Worm (Caenorhabditis elegans): ENCODE measurements around the gene frpr-12.
A peak's percentile ranks its signal among the peaks of the same experiment; 100 is the strongest.

Gene frpr-12

DNA sequence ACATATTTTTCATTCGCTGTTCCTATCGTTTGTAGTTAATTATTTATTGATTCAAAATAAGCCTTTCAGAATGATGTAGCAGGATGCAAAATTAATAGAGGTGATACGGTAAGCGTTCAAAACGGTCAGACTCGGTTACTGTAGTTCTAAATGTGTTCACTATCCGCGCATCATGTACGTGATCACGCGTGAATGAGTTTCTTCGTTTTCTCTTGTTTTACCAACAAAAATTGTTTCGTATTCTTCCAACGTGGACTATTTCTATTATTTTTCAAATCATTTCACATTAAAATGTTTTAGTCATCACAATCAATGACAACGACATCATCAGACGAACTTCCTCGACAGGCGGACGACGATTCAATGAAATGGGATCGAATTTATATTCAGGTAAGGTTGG lies 44.7 kb downstream of the frpr-12 start, which contains the start of gene gck-1:
Gene gck-1, plus strand, starts transcription at position 301 of the 400 bp plus-strand sequence.
- no peak for TF ChIP-seq ceh-62 (tag; optimal IDR thresholded peaks at IDR 0.05)
- TF ChIP-seq hlh-11 (tag; optimal IDR thresholded peaks at IDR 0.05): no peak
- TF ChIP-seq tag-97 (GFP tag; IDR thresholded peaks at IDR 0.05): no peak
- TF ChIP-seq zip-11 (GFP tag; IDR thresholded peaks at IDR 0.05): no peak

ce11 chrV:8948365-8948764 lies 45.6 kb downstream of the frpr-12 start:
- no peak for TF ChIP-seq F26F4.8 (GFP tag; conservative IDR thresholded peaks at IDR 0.05)
- no peak for TF ChIP-seq nhr-41 (GFP tag; IDR thresholded peaks at IDR 0.05)
- TF ChIP-seq hlh-30 (tag; optimal IDR thresholded peaks at IDR 0.05; ENCODE audit: insufficient read depth): peak; percentile 14
- TF ChIP-seq nhr-28 (tag; optimal IDR thresholded peaks at IDR 0.05): peak; percentile 17
- 0 out of 2 replicates have a peak, but pooled peaks have one; percentile 15 for TF ChIP-seq dmd-6 (GFP tag; IDR thresholded peaks at IDR 0.05)
- TF ChIP-seq pqm-1 (tag; optimal IDR thresholded peaks at IDR 0.05): peak; percentile 35
- TF ChIP-seq php-3 (GFP tag; IDR thresholded peaks at IDR 0.05): peak; percentile 59

DNA sequence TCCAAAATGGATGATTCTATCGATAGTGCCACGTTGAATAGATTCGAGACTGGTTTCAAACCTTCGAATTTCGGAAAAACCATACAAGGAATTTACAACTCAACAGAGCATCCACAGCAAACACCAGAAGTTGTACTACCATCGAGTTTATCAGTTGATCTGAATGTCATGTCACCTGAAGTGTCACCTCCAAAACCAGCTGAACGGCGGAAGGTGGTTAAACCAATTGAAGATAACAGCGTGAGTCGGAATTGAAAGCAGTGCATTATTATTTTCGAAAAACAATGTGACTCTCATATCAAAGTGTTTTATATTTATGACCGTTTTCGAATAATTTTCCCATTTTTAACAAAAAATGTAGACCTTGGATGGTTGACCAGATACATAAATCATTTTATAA lies 46.2 kb downstream of the frpr-12 start:
- TF ChIP-seq nhr-48 (tag; optimal IDR thresholded peaks at IDR 0.05): no peak
- no peak for TF ChIP-seq zfp-2 (tag; optimal IDR thresholded peaks at IDR 0.05)
- peak; percentile 76 for TF ChIP-seq hlh-30 (tag; optimal IDR thresholded peaks at IDR 0.05; ENCODE audit: insufficient read depth)
- TF ChIP-seq tra-1 (GFP tag; IDR thresholded peaks at IDR 0.05): 0 out of 2 replicates have a peak, but pooled peaks have one; percentile 52
- TF ChIP-seq fkh-10 (GFP tag; optimal IDR thresholded peaks at IDR 0.05): no peak
- TF ChIP-seq nhr-28 (tag; optimal IDR thresholded peaks at IDR 0.05): peak; percentile 43
- TF ChIP-seq dpl-1 (GFP tag; optimal IDR thresholded peaks at IDR 0.05): no peak
- no peak for TF ChIP-seq dmd-9 (GFP tag; IDR thresholded peaks at IDR 0.05)
- no peak for TF ChIP-seq mes-2 (tag; optimal IDR thresholded peaks at IDR 0.05; ENCODE audit: poor library complexity, severe bottlenecking)
- no peak for TF ChIP-seq saeg-2 (GFP tag; IDR thresholded peaks at IDR 0.05)
- no peak for TF ChIP-seq egl-27 (tag; optimal IDR thresholded peaks at IDR 0.05)
- no peak for TF ChIP-seq ceh-20 (GFP tag; IDR thresholded peaks at IDR 0.05)
- peak in 1 of 2 experiments; percentile 63 for TF ChIP-seq unc-62 (GFP tag; optimal IDR thresholded peaks at IDR 0.05 in 1 of 2)
- TF ChIP-seq unc-62 (tag; optimal IDR thresholded peaks at IDR 0.05): no peak
- TF ChIP-seq nhr-102 (tag; optimal IDR thresholded peaks at IDR 0.05): peak; percentile 6
- TF ChIP-seq daf-16 (GFP tag; optimal IDR thresholded peaks at IDR 0.05): no peak
- peak; percentile 68 for TF ChIP-seq daf-16 (tag; optimal IDR thresholded peaks at IDR 0.05)
- peak; percentile 82 for TF ChIP-seq dmd-6 (GFP tag; IDR thresholded peaks at IDR 0.05)
- TF ChIP-seq fos-1 (tag; optimal IDR thresholded peaks at IDR 0.05): no peak
- peak in 1 of 2 experiments; percentile 30 for TF ChIP-seq mdl-1 (tag; optimal IDR thresholded peaks at IDR 0.05)
- no peak for TF ChIP-seq F10B5.3 (tag; optimal IDR thresholded peaks at IDR 0.05)
- TF ChIP-seq ztf-7 (tag; optimal IDR thresholded peaks at IDR 0.05): no peak
- no peak for TF ChIP-seq lsy-2 (tag; optimal IDR thresholded peaks at IDR 0.05)
- TF ChIP-seq spr-3 (GFP tag; optimal IDR thresholded peaks at IDR 0.05): no peak
- TF ChIP-seq ceh-82 (tag; optimal IDR thresholded peaks at IDR 0.05): no peak
- no peak for TF ChIP-seq F44E2.7 (GFP tag; IDR thresholded peaks at IDR 0.05)
- no peak for TF ChIP-seq unc-130 (GFP tag; optimal IDR thresholded peaks at IDR 0.05)
- TF ChIP-seq snpc-1.2 (GFP tag; IDR thresholded peaks at IDR 0.05): no peak
- peak; percentile 34 for TF ChIP-seq mxl-3 (GFP tag; optimal IDR thresholded peaks at IDR 0.05)
- no peak for TF ChIP-seq duxl-1 (tag; optimal IDR thresholded peaks at IDR 0.05; ENCODE audit: poor library complexity)
- no peak for TF ChIP-seq cey-2 (tag; optimal IDR thresholded peaks at IDR 0.05; ENCODE audit: borderline replicate concordance, insufficient read depth)
- TF ChIP-seq hlh-11 (tag; optimal IDR thresholded peaks at IDR 0.05): peak; percentile 80
- TF ChIP-seq T26A8.4 (GFP tag; IDR thresholded peaks at IDR 0.05): no peak
- TF ChIP-seq Y48G9A.11 (GFP tag; IDR thresholded peaks at IDR 0.05): no peak
- no peak for TF ChIP-seq rbr-2 (tag; optimal IDR thresholded peaks at IDR 0.05)
- no peak for TF ChIP-seq daf-12 (tag; optimal IDR thresholded peaks at IDR 0.05)
- TF ChIP-seq daf-19 (GFP tag; conservative IDR thresholded peaks at IDR 0.05): no peak
- TF ChIP-seq ctbp-1 (GFP tag; IDR thresholded peaks at IDR 0.05): no peak
- no peak for TF ChIP-seq mdt-29 (GFP tag; IDR thresholded peaks at IDR 0.05)
- TF ChIP-seq aly-2 (tag; optimal IDR thresholded peaks at IDR 0.05): no peak
- TF ChIP-seq lin-1 (GFP tag; IDR thresholded peaks at IDR 0.05): peak; percentile 72; the same call in 1 of the 2 replicates
